Fruit fly (Drosophila melanogaster) whole organism, wandering third instar larva: Measurements from ENCODE around the gene HP5.
A peak's percentile ranks its signal among the peaks of the same experiment; 100 is the strongest.

Source experiments
- Abd-B ChIP-seq: fragments of >200 bp; optimal IDR thresholded peaks from 2 replicates; lab custom pipeline; 2017; ENCODE audit warnings: missing biosample characterization, missing genetic modification characterization
- CG32264 ChIP-seq: fragments of 200-800 bp; sonication (Bioruptor generic); optimal IDR thresholded peaks from 2 replicates; lab custom pipeline; 2016; ENCODE audit warnings: missing biosample characterization, missing genetic modification characterization
- CG9705 ChIP-seq: fragments of 200-800 bp; sonication (Bioruptor generic); optimal IDR thresholded peaks from 2 replicates; lab custom pipeline; 2018; ENCODE audit warnings: missing biosample characterization, mild to moderate bottlenecking, missing genetic modification characterization
- CrebA ChIP-seq: fragments of 200-800 bp; sonication (Bioruptor generic); optimal IDR thresholded peaks from 2 replicates; lab custom pipeline; 2016; ENCODE audit warnings: missing biosample characterization, mild to moderate bottlenecking, missing genetic modification characterization, borderline replicate concordance
- Dfd ChIP-seq: fragments of >200 bp; optimal IDR thresholded peaks from 2 replicates; lab custom pipeline; 2017; ENCODE audit warnings: missing biosample characterization, missing genetic modification characterization
- Dif ChIP-seq: fragments of 200-275, 200-300 bp; sonication (Bioruptor generic); optimal IDR thresholded peaks from 2 replicates; lab custom pipeline; 2018; ENCODE audit warnings: missing biosample characterization, missing genetic modification characterization; ENCODE audit not compliant: partially characterized antibody
- GATAd ChIP-seq: sonication (Bioruptor generic); optimal IDR thresholded peaks from 2 replicates; lab custom pipeline; 2016; ENCODE audit warnings: missing biosample characterization, missing genetic modification characterization
- HLH106 ChIP-seq: fragments of 200-800 bp; optimal IDR thresholded peaks from 3 replicates; lab custom pipeline; 2019; ENCODE audit warnings: missing biosample characterization, mild to moderate bottlenecking, missing genetic modification characterization, moderate library complexity
- Hnf4 ChIP-seq: fragments of 200-800 bp; sonication (Bioruptor generic); optimal IDR thresholded peaks from 2 replicates; lab custom pipeline; 2016; ENCODE audit warnings: missing biosample characterization, mild to moderate bottlenecking, missing genetic modification characterization
- Hr78 ChIP-seq: fragments of >200 bp; optimal IDR thresholded peaks from 2 replicates; lab custom pipeline; 2017; ENCODE audit warnings: missing biosample characterization, missing genetic modification characterization
- Hr83 ChIP-seq: fragments of 200-300 bp; sonication (Bioruptor generic); optimal IDR thresholded peaks from 2 replicates; lab custom pipeline; 2016; ENCODE audit warnings: missing biosample characterization, mild to moderate bottlenecking, missing genetic modification characterization, moderate library complexity; ENCODE audit not compliant: poor library complexity, severe bottlenecking
- Jra ChIP-seq: sonication (Bioruptor generic); optimal IDR thresholded peaks from 2 replicates; lab custom pipeline; 2016; ENCODE audit warnings: missing biosample characterization, missing genetic modification characterization
- Mio ChIP-seq: sonication (Bioruptor generic); optimal IDR thresholded peaks from 2 replicates; lab custom pipeline; 2016; ENCODE audit warnings: missing biosample characterization, missing genetic modification characterization
- Myc ChIP-seq: fragments of >200 bp; optimal IDR thresholded peaks from 2 replicates; lab custom pipeline; 2017
- N ChIP-seq: fragments of >200 bp; optimal IDR thresholded peaks from 2 replicates; lab custom pipeline; 2018; ENCODE audit warnings: missing biosample characterization, missing external identifiers, missing genetic modification characterization
- OdsH ChIP-seq: fragments of 200-800 bp; sonication (Bioruptor generic); optimal IDR thresholded peaks from 2 replicates; lab custom pipeline; 2016; ENCODE audit warnings: missing biosample characterization, mild to moderate bottlenecking, missing genetic modification characterization
- Rel ChIP-seq, 2 experiments: fragments of 200-800 bp; sonication (Bioruptor generic) in 1 of 2; optimal IDR thresholded peaks; 2 replicates in 1 of 2; 3 replicates in 1 of 2; lab custom pipeline; 2016 to 2019; ENCODE audit warnings: mild to moderate bottlenecking in 2 of 2, missing biosample characterization in 2 of 2, missing genetic modification characterization in 2 of 2, moderate library complexity in 1 of 2
- Sp1 ChIP-seq: fragments of 200-800 bp; sonication (Bioruptor generic); optimal IDR thresholded peaks from 3 replicates; lab custom pipeline; 2019; ENCODE audit warnings: missing biosample characterization, mild to moderate bottlenecking, missing genetic modification characterization, moderate library complexity
- Vsx2 ChIP-seq: fragments of 200-300, 225-300 bp; sonication (Bioruptor generic); optimal IDR thresholded peaks from 2 replicates; lab custom pipeline; 2018; ENCODE audit warnings: missing biosample characterization, missing genetic modification characterization; ENCODE audit not compliant: partially characterized antibody
- br ChIP-seq: fragments of 200-800 bp; sonication (Bioruptor generic); optimal IDR thresholded peaks from 2 replicates; lab custom pipeline; 2016; ENCODE audit warnings: missing biosample characterization, missing genetic modification characterization
- brk ChIP-seq: fragments of 200-800 bp; sonication (Bioruptor generic); optimal IDR thresholded peaks from 2 replicates; lab custom pipeline; 2016; ENCODE audit warnings: missing biosample characterization, mild to moderate bottlenecking, missing genetic modification characterization
- dl ChIP-seq, 2 experiments: fragments of 175-275, 200-275 bp in 1 of 2; fragments of 200-275 bp in 1 of 2; sonication (Bioruptor generic); optimal IDR thresholded peaks; lab custom pipeline; 2018; ENCODE audit warnings: mild to moderate bottlenecking in 2 of 2, missing biosample characterization in 2 of 2, missing genetic modification characterization in 2 of 2, moderate library complexity in 2 of 2; ENCODE audit not compliant: partially characterized antibody in 2 of 2, insufficient read depth in 1 of 2
- dmrt93B ChIP-seq: fragments of 200-800 bp; sonication (Bioruptor generic); optimal IDR thresholded peaks from 2 replicates; lab custom pipeline; 2018; ENCODE audit warnings: missing biosample characterization, mild to moderate bottlenecking, missing genetic modification characterization
- dsf ChIP-seq: sonication (Bioruptor generic); optimal IDR thresholded peaks from 2 replicates; lab custom pipeline; 2016; ENCODE audit warnings: missing biosample characterization, missing genetic modification characterization, borderline replicate concordance
- ey ChIP-seq: fragments of 200-800 bp; sonication (Bioruptor generic); optimal IDR thresholded peaks from 2 replicates; lab custom pipeline; 2016; ENCODE audit warnings: missing biosample characterization, missing genetic modification characterization
- foxo ChIP-seq, 2 experiments: fragments of 200-800 bp; sonication (Bioruptor generic); optimal IDR thresholded peaks; 2 replicates in 1 of 2; 3 replicates in 1 of 2; lab custom pipeline; 2016 to 2017; ENCODE audit warnings: missing biosample characterization in 2 of 2, missing genetic modification characterization in 2 of 2
- fru ChIP-seq: fragments of 200-800 bp; sonication (Bioruptor generic); optimal IDR thresholded peaks from 3 replicates; lab custom pipeline; 2016; ENCODE audit warnings: missing biosample characterization, mild to moderate bottlenecking, missing genetic modification characterization
- h ChIP-seq: fragments of 200-800 bp; sonication (Bioruptor generic); optimal IDR thresholded peaks from 3 replicates; lab custom pipeline; 2016; ENCODE audit warnings: missing biosample characterization, mild to moderate bottlenecking, missing genetic modification characterization
- jim ChIP-seq: fragments of 175-275, 200-325 bp; sonication (Bioruptor generic); optimal IDR thresholded peaks from 2 replicates; lab custom pipeline; 2016; ENCODE audit warnings: missing biosample characterization, mild to moderate bottlenecking, missing genetic modification characterization
- lola ChIP-seq: fragments of >200 bp; optimal IDR thresholded peaks from 2 replicates; lab custom pipeline; 2017; ENCODE audit warnings: missing biosample characterization, missing genetic modification characterization
- pan ChIP-seq: fragments of >200 bp; optimal IDR thresholded peaks from 2 replicates; lab custom pipeline; 2017
- psq ChIP-seq: fragments of 200-800 bp; sonication (Bioruptor generic); optimal IDR thresholded peaks from 3 replicates; lab custom pipeline; 2017; ENCODE audit warnings: missing biosample characterization, mild to moderate bottlenecking, missing genetic modification characterization, moderate library complexity
- rgr ChIP-seq: fragments of 200-800 bp; sonication (Bioruptor generic); optimal IDR thresholded peaks from 3 replicates; lab custom pipeline; 2016; ENCODE audit warnings: missing biosample characterization, mild to moderate bottlenecking, missing genetic modification characterization
- sage ChIP-seq: fragments of 200-800 bp; sonication (Bioruptor generic); optimal IDR thresholded peaks from 2 replicates; lab custom pipeline; 2016; ENCODE audit warnings: missing biosample characterization, mild to moderate bottlenecking, missing genetic modification characterization
- sv ChIP-seq: fragments of 200-800 bp; sonication (Bioruptor generic); optimal IDR thresholded peaks from 3 replicates; lab custom pipeline; 2016; ENCODE audit warnings: missing biosample characterization, missing genetic modification characterization
- tai ChIP-seq: sonication (Bioruptor generic); optimal IDR thresholded peaks from 2 replicates; lab custom pipeline; 2016; ENCODE audit warnings: missing biosample characterization, missing genetic modification characterization
- usp ChIP-seq: fragments of >200 bp; optimal IDR thresholded peaks from 2 replicates; lab custom pipeline; 2017; ENCODE audit warnings: missing biosample characterization, missing genetic modification characterization
- woc ChIP-seq: sonication (Bioruptor generic); optimal IDR thresholded peaks from 2 replicates; lab custom pipeline; 2016; ENCODE audit warnings: missing biosample characterization, mild to moderate bottlenecking, missing genetic modification characterization

Gene HP5

dm6 chrX:11451027-11451572 lies 3.5 kb upstream of the HP5 start:
- no peak for TF ChIP-seq Vsx2 (GFP tag; lab: Kevin White, UChicago)
- TF ChIP-seq dl (GFP tag; optimal IDR thresholded peaks at IDR 0.05; lab: Kevin White, UChicago; ENCODE audit: insufficient read depth in 1 of 2, partially characterized antibody in 2 of 2), result no peak
- TF ChIP-seq rgr (GFP tag; lab: Kevin White, UChicago), result peak; percentile 49
- TF ChIP-seq N (GFP tag; lab: Kevin White, UChicago), result no peak
- no peak for TF ChIP-seq CG32264
- TF ChIP-seq CrebA (GFP tag; lab: Kevin White, UChicago), result no peak
- TF ChIP-seq OdsH (GFP tag; lab: Kevin White, UChicago), result peak; percentile 8
- no peak for TF ChIP-seq Mio (GFP tag; lab: Kevin White, UChicago)
- no peak for TF ChIP-seq Sp1 (GFP tag; lab: Kevin White, UChicago)
- TF ChIP-seq HLH106, result peak; percentile 29
- TF ChIP-seq h, result peak; percentile 65
- no peak for TF ChIP-seq Jra (GFP tag; lab: Kevin White, UChicago)
- no peak for TF ChIP-seq brk (GFP tag; lab: Kevin White, UChicago)
- TF ChIP-seq dmrt93B (GFP tag; lab: Kevin White, UChicago), result peak; percentile 4
- TF ChIP-seq ey (GFP tag; lab: Kevin White, UChicago), result peak; percentile 32
- no peak for TF ChIP-seq jim (GFP tag; lab: Kevin White, UChicago)
- TF ChIP-seq sage, result no peak
- TF ChIP-seq Hr83 (GFP tag; lab: Kevin White, UChicago), result no peak
- no peak for TF ChIP-seq GATAd
- TF ChIP-seq fru (GFP tag; lab: Kevin White, UChicago), result peak; percentile 11
- peak in 1 of 2 experiments; percentile 47 for TF ChIP-seq foxo (GFP tag; optimal IDR thresholded peaks at IDR 0.05; lab: Kevin White, UChicago)
- TF ChIP-seq woc (GFP tag; lab: Kevin White, UChicago), result no peak
- no peak for TF ChIP-seq dsf
- peak; percentile 61 for TF ChIP-seq Hnf4 (GFP tag; lab: Kevin White, UChicago)
- no peak for TF ChIP-seq tai (GFP tag; lab: Kevin White, UChicago)
- TF ChIP-seq Rel (GFP tag; optimal IDR thresholded peaks at IDR 0.05; lab: Kevin White, UChicago), result no peak
- TF ChIP-seq Rel (tag; optimal IDR thresholded peaks at IDR 0.05; lab: Kevin White, UChicago), result no peak
- TF ChIP-seq Abd-B (GFP tag; lab: Kevin White, UChicago), result no peak
- TF ChIP-seq pan (lab: Kevin White, UChicago), result no peak
- no peak for TF ChIP-seq sv (GFP tag; lab: Kevin White, UChicago)
- TF ChIP-seq Dfd (GFP tag; lab: Kevin White, UChicago), result no peak
- no peak for TF ChIP-seq Dif
- no peak for TF ChIP-seq Hr78
- no peak for TF ChIP-seq CG9705
- TF ChIP-seq lola (GFP tag; lab: Kevin White, UChicago), result no peak
- TF ChIP-seq br (GFP tag; lab: Kevin White, UChicago), result peak; percentile 26
- no peak for TF ChIP-seq usp (GFP tag; lab: Kevin White, UChicago)
- no peak for TF ChIP-seq psq (GFP tag; lab: Kevin White, UChicago)
- TF ChIP-seq Myc (lab: Kevin White, UChicago), result no peak

DNA sequence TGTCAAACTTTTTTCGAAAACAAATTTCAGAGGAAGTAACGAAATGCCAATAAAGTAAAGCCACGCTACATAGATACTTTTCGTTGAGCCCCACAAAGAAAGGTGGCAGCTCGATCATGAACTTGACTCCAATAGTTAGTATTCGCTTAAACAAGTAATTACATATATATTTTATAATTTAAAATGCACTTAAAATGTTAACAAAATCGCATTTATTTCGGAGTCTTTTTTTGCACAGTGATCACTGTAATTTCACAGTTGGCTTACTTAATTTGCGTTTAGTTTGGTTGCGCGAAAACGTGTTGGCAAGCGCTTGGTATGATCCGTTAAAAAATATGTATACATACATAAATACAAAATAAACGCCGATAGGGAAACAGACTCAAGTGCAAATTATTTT lies 3.0 kb upstream of the HP5 start:
- TF ChIP-seq OdsH (GFP tag; lab: Kevin White, UChicago), result no peak
- TF ChIP-seq Dif, result no peak
- TF ChIP-seq dmrt93B (GFP tag; lab: Kevin White, UChicago), result no peak
- TF ChIP-seq Dfd (GFP tag; lab: Kevin White, UChicago), result no peak
- no peak for TF ChIP-seq tai (GFP tag; lab: Kevin White, UChicago)
- TF ChIP-seq br (GFP tag; lab: Kevin White, UChicago), result no peak
- no peak for TF ChIP-seq foxo (GFP tag; optimal IDR thresholded peaks at IDR 0.05; lab: Kevin White, UChicago)
- no peak for TF ChIP-seq CrebA (GFP tag; lab: Kevin White, UChicago)
